Fruit fly (Drosophila melanogaster) whole organism, embryonic: ENCODE measurements around the gene pnr.

Source experiments
- Adf1 ChIP-seq: fragments of 200-800 bp; sonication (Bioruptor generic); IDR thresholded peaks from 2 replicates; pipeline ENCODE4 v1.3.6; 2022; ENCODE audit warnings: missing biosample characterization, missing genetic modification characterization
- Antp ChIP-seq: fragments of 200-800 bp; sonication (Bioruptor generic); optimal IDR thresholded peaks from 3 replicates; lab custom pipeline; 2016; ENCODE audit warnings: missing biosample characterization, missing genetic modification characterization
- Bgb ChIP-seq: fragments of 200-800 bp; sonication (Bioruptor generic); IDR thresholded peaks from 2 replicates; pipeline ENCODE4 v1.3.6; 2022; ENCODE audit warnings: missing biosample characterization, missing genetic modification characterization; ENCODE audit not compliant: partially characterized antibody
- CG1024 ChIP-seq: fragments of 200-800 bp; sonication (Bioruptor generic); IDR thresholded peaks from 2 replicates; pipeline ENCODE4 v1.3.6; 2022; ENCODE audit warnings: missing biosample characterization, missing genetic modification characterization
- CG12071 ChIP-seq: fragments of 200-800 bp; sonication (Bioruptor generic); optimal IDR thresholded peaks from 3 replicates; lab custom pipeline; 2018; ENCODE audit warnings: missing biosample characterization, mild to moderate bottlenecking, missing genetic modification characterization
- CG12219 ChIP-seq: fragments of 200-800 bp; sonication (Bioruptor generic); optimal IDR thresholded peaks from 3 replicates; lab custom pipeline; 2018; ENCODE audit warnings: missing biosample characterization, mild to moderate bottlenecking, missing genetic modification characterization
- CG12769 ChIP-seq: fragments of 200-800 bp; sonication (Bioruptor generic); optimal IDR thresholded peaks from 2 replicates; lab custom pipeline; 2019; ENCODE audit warnings: missing biosample characterization, mild to moderate bottlenecking, missing genetic modification characterization, moderate library complexity
- CG13296 ChIP-seq: fragments of 200-800 bp; sonication (Bioruptor generic); optimal IDR thresholded peaks from 3 replicates; lab custom pipeline; 2018; ENCODE audit warnings: missing biosample characterization, mild to moderate bottlenecking, missing genetic modification characterization
- CG13424 ChIP-seq: fragments of 200-800 bp; sonication (Bioruptor generic); optimal IDR thresholded peaks from 2 replicates; lab custom pipeline; 2019; ENCODE audit warnings: missing biosample characterization, mild to moderate bottlenecking, missing genetic modification characterization, moderate library complexity
- CG14050 ChIP-seq: fragments of 200-800 bp; sonication (Bioruptor generic); IDR thresholded peaks from 3 replicates; pipeline ENCODE4 v1.3.6; 2022; ENCODE audit warnings: missing biosample characterization, missing genetic modification characterization
- CG14860 ChIP-seq: fragments of 200-800 bp; sonication (Bioruptor generic); IDR thresholded peaks from 3 replicates; pipeline ENCODE4 v1.3.6; 2022; ENCODE audit warnings: missing biosample characterization, missing genetic modification characterization; ENCODE audit not compliant: partially characterized antibody
- CG1529 ChIP-seq: fragments of 200-800 bp; sonication (Bioruptor generic); optimal IDR thresholded peaks from 3 replicates; lab custom pipeline; 2018; ENCODE audit warnings: missing biosample characterization, missing genetic modification characterization
- CG17912 ChIP-seq: fragments of 200-800 bp; sonication (Bioruptor generic); optimal IDR thresholded peaks from 2 replicates; lab custom pipeline; 2018; ENCODE audit warnings: missing biosample characterization, mild to moderate bottlenecking, missing genetic modification characterization
- CG18262 ChIP-seq: fragments of 200-800 bp; optimal IDR thresholded peaks from 3 replicates; lab custom pipeline; 2019; ENCODE audit warnings: missing biosample characterization, mild to moderate bottlenecking, missing genetic modification characterization, moderate library complexity
- CG2202 ChIP-seq: fragments of 200-800 bp; sonication (Bioruptor generic); optimal IDR thresholded peaks from 2 replicates; lab custom pipeline; 2018; ENCODE audit warnings: missing biosample characterization, mild to moderate bottlenecking, missing genetic modification characterization
- CG31441 ChIP-seq: fragments of 200-800 bp; sonication (Bioruptor generic); IDR thresholded peaks from 2 replicates; pipeline ENCODE4 v1.3.6; 2022; ENCODE audit warnings: missing biosample characterization, missing genetic modification characterization
- CG42726 ChIP-seq: fragments of 200-800 bp; sonication (Bioruptor generic); IDR thresholded peaks from 2 replicates; pipeline ENCODE4 v1.3.6; 2022; ENCODE audit warnings: missing biosample characterization, missing genetic modification characterization; ENCODE audit not compliant: partially characterized antibody
- CG6854 ChIP-seq: fragments of 200-800 bp; sonication (Bioruptor generic); optimal IDR thresholded peaks from 3 replicates; lab custom pipeline; 2017; ENCODE audit warnings: missing biosample characterization, mild to moderate bottlenecking, missing genetic modification characterization
- CG7987 ChIP-seq: fragments of 200-800 bp; sonication (Bioruptor generic); optimal IDR thresholded peaks from 2 replicates; lab custom pipeline; 2018; ENCODE audit warnings: missing biosample characterization, mild to moderate bottlenecking, missing genetic modification characterization, moderate library complexity
- CG8290 ChIP-seq, 3 experiments: fragments of 200-800 bp; sonication (Bioruptor generic); optimal IDR thresholded peaks; 2 replicates each; lab custom pipeline; 2016 to 2019; ENCODE audit warnings: missing biosample characterization in 3 of 3, missing genetic modification characterization in 3 of 3, mild to moderate bottlenecking in 2 of 3, moderate library complexity in 1 of 3
- CG8478 ChIP-seq: fragments of >200 bp; optimal IDR thresholded peaks from 2 replicates; lab custom pipeline; 2018
- CrebB ChIP-seq: fragments of 200-800 bp; sonication (Bioruptor generic); optimal IDR thresholded peaks from 3 replicates; lab custom pipeline; 2018; ENCODE audit warnings: missing biosample characterization, mild to moderate bottlenecking, missing genetic modification characterization
- Dbx ChIP-seq: fragments of 200-800 bp; sonication (Bioruptor generic); IDR thresholded peaks from 3 replicates; pipeline ENCODE4 v1.3.6; 2022; ENCODE audit warnings: missing biosample characterization, missing genetic modification characterization
- Deaf1 ChIP-seq: fragments of 200-800 bp; optimal IDR thresholded peaks from 3 replicates; lab custom pipeline; 2019; ENCODE audit warnings: missing biosample characterization, mild to moderate bottlenecking, missing genetic modification characterization, moderate library complexity
- Dll ChIP-seq: fragments of 200-800 bp; sonication (Bioruptor generic); IDR thresholded peaks from 4 replicates; pipeline ENCODE4 v1.3.6; 2022; ENCODE audit warnings: missing biosample characterization, missing genetic modification characterization; ENCODE audit not compliant: partially characterized antibody
- Doc3 ChIP-seq: fragments of 200-800 bp; sonication (Bioruptor generic); IDR thresholded peaks from 3 replicates; pipeline ENCODE4 v1.3.6; 2022; ENCODE audit warnings: missing biosample characterization, missing genetic modification characterization; ENCODE audit not compliant: partially characterized antibody
- Fer1 ChIP-seq: fragments of 200-800 bp; sonication (Bioruptor generic); optimal IDR thresholded peaks from 2 replicates; lab custom pipeline; 2017; ENCODE audit warnings: missing biosample characterization, mild to moderate bottlenecking, missing genetic modification characterization
- Fer3 ChIP-seq: fragments of 200-800 bp; sonication (Bioruptor generic); optimal IDR thresholded peaks from 2 replicates; lab custom pipeline; 2018; ENCODE audit warnings: missing biosample characterization, mild to moderate bottlenecking, missing genetic modification characterization, moderate library complexity
- Hey ChIP-seq: fragments of 200-800 bp; sonication (Bioruptor generic); optimal IDR thresholded peaks from 3 replicates; lab custom pipeline; 2018; ENCODE audit warnings: missing biosample characterization, mild to moderate bottlenecking, missing genetic modification characterization
- HmgZ ChIP-seq: fragments of 200-800 bp; sonication (Bioruptor generic); optimal IDR thresholded peaks from 2 replicates; lab custom pipeline; 2018; ENCODE audit warnings: missing biosample characterization, mild to moderate bottlenecking, missing genetic modification characterization
- Hr78 ChIP-seq, 2 experiments: fragments of 200-800 bp in 1 of 2; fragments of >200 bp in 1 of 2; sonication (Bioruptor generic) in 1 of 2; optimal IDR thresholded peaks; 2 replicates each; lab custom pipeline; 2017 to 2019; ENCODE audit warnings: missing biosample characterization in 2 of 2, missing genetic modification characterization in 2 of 2, mild to moderate bottlenecking in 1 of 2, moderate library complexity in 1 of 2
- Mad ChIP-seq: fragments of 200-800 bp; sonication (Bioruptor generic); optimal IDR thresholded peaks from 2 replicates; lab custom pipeline; 2016; ENCODE audit warnings: missing biosample characterization, missing genetic modification characterization
- Med ChIP-seq: fragments of 200-800 bp; sonication (Bioruptor generic); peaks from one replicate; lab custom pipeline; 2016; ENCODE audit warnings: missing biosample characterization, missing genetic modification characterization, mild to moderate bottlenecking, inconsistent platforms, moderate library complexity
- Meics ChIP-seq: fragments of 200-800 bp; sonication (Bioruptor generic); optimal IDR thresholded peaks from 2 replicates; lab custom pipeline; 2017; ENCODE audit warnings: missing biosample characterization, mild to moderate bottlenecking, missing genetic modification characterization
- Nf-YB ChIP-seq: fragments of 200-800 bp; sonication (Bioruptor generic); optimal IDR thresholded peaks from 3 replicates; lab custom pipeline; 2019; ENCODE audit warnings: missing biosample characterization, mild to moderate bottlenecking, missing genetic modification characterization, moderate library complexity
- Nf-YC ChIP-seq: fragments of 200-800 bp; optimal IDR thresholded peaks from 3 replicates; lab custom pipeline; 2019; ENCODE audit warnings: missing biosample characterization, mild to moderate bottlenecking, missing genetic modification characterization, moderate library complexity
- Sox100B ChIP-seq: fragments of 200-800 bp; sonication (Bioruptor generic); optimal IDR thresholded peaks from 3 replicates; lab custom pipeline; 2018; ENCODE audit warnings: missing biosample characterization, mild to moderate bottlenecking, missing genetic modification characterization
- ase ChIP-seq: fragments of 200-800 bp; sonication (Bioruptor generic); IDR thresholded peaks from 3 replicates; pipeline ENCODE4 v1.3.6; 2022; ENCODE audit warnings: missing biosample characterization, missing genetic modification characterization
- ash1 ChIP-seq: fragments of 200-800 bp; sonication (Bioruptor generic); optimal IDR thresholded peaks from 2 replicates; lab custom pipeline; 2018; ENCODE audit warnings: missing biosample characterization, mild to moderate bottlenecking, missing genetic modification characterization
- chinmo ChIP-seq: fragments of 200-800 bp; sonication (Bioruptor generic); IDR thresholded peaks from 4 replicates; pipeline ENCODE4 v1.3.6; 2022; ENCODE audit warnings: missing biosample characterization, missing genetic modification characterization; ENCODE audit not compliant: partially characterized antibody
- lab ChIP-seq: fragments of 200-800 bp; sonication (Bioruptor generic); optimal IDR thresholded peaks from 3 replicates; lab custom pipeline; 2017; ENCODE audit warnings: missing biosample characterization, missing genetic modification characterization, mild to moderate bottlenecking, moderate library complexity, missing genetic modification reagents
- maf-S ChIP-seq: fragments of 200-800 bp; sonication (Bioruptor generic); optimal IDR thresholded peaks from 2 replicates; lab custom pipeline; 2016; ENCODE audit warnings: missing biosample characterization, missing genetic modification characterization
- pho ChIP-seq: fragments of 200-800 bp; sonication (Bioruptor generic); optimal IDR thresholded peaks from 2 replicates; lab custom pipeline; 2016; ENCODE audit warnings: missing biosample characterization, missing genetic modification characterization
- ro ChIP-seq: fragments of 200-800 bp; sonication (Bioruptor generic); IDR thresholded peaks from 2 replicates; pipeline ENCODE4 v1.3.6; 2022; ENCODE audit warnings: missing biosample characterization, missing genetic modification characterization
- scrt ChIP-seq: fragments of 200-800 bp; sonication (Bioruptor generic); optimal IDR thresholded peaks from 2 replicates; lab custom pipeline; 2018; ENCODE audit warnings: missing biosample characterization, mild to moderate bottlenecking, missing genetic modification characterization, moderate library complexity
- sens ChIP-seq: fragments of 200-800 bp; sonication (Bioruptor generic); peaks from one replicate; lab custom pipeline; 2016; ENCODE audit warnings: missing biosample characterization, missing genetic modification characterization
- sima ChIP-seq: fragments of 200-800 bp; sonication (Bioruptor generic); optimal IDR thresholded peaks from 2 replicates; lab custom pipeline; 2016; ENCODE audit warnings: missing biosample characterization, missing genetic modification characterization
- sug ChIP-seq: fragments of 200-800 bp; optimal IDR thresholded peaks from 2 replicates; lab custom pipeline; 2019; ENCODE audit warnings: missing biosample characterization, mild to moderate bottlenecking, missing genetic modification characterization, moderate library complexity

pnr gene

dm6 chr3R:16011698-16012332 lies 14.1 kb upstream of the pnr start (continued):
- peak; percentile 30 for TF ChIP-seq Sox100B (GFP tag; lab: Kevin White, UChicago)
- 0 out of 2 replicates have a peak, but pooled peaks have one; percentile 26 for TF ChIP-seq CG31441 (GFP tag; lab: Robert Waterston, UW)
- TF ChIP-seq Hr78 (GFP tag; optimal IDR thresholded peaks at IDR 0.05; lab: Kevin White, UChicago) = peak in 1 of 2 experiments; percentile 67
- TF ChIP-seq Nf-YC (tag; lab: Kevin White, UChicago) = peak; percentile 91
- peak; percentile 21 for TF ChIP-seq CG6854 (GFP tag; lab: Kevin White, UChicago)
- TF ChIP-seq CG14860 (GFP tag; lab: Robert Waterston, UW) = 0 out of 3 replicates have a peak, but pooled peaks have one; percentile 23
- no peak for TF ChIP-seq ro (GFP tag; lab: Robert Waterston, UW)
- 0 out of 4 replicates have a peak, but pooled peaks have one; percentile 25 for TF ChIP-seq Dll (GFP tag; lab: Robert Waterston, UW)
- peak; percentile 70; the same call in 1 of the 2 replicates for TF ChIP-seq Adf1 (GFP tag; lab: Robert Waterston, UW)
- TF ChIP-seq CG18262 (tag; lab: Kevin White, UChicago) = peak; percentile 0
- TF ChIP-seq HmgZ = peak; percentile 57
- peak; percentile 83 for TF ChIP-seq sug
- TF ChIP-seq CG13424 (tag; lab: Kevin White, UChicago) = peak; percentile 15
- no peak for TF ChIP-seq Antp
- no peak for TF ChIP-seq CG2202 (tag; lab: Kevin White, UChicago)
- peak; percentile 21; the same call in 1 of the 3 replicates for TF ChIP-seq Dbx (GFP tag; lab: Robert Waterston, UW)
- TF ChIP-seq Mad (GFP tag; lab: Kevin White, UChicago) = no peak
- no peak for TF ChIP-seq CG1024 (GFP tag; lab: Robert Waterston, UW)
- peak; percentile 54 for TF ChIP-seq CG12071
- TF ChIP-seq Doc3 (GFP tag; lab: Robert Waterston, UW) = no peak
- 0 out of 3 replicates have a peak, but pooled peaks have one; percentile 6 for TF ChIP-seq ase (GFP tag; lab: Robert Waterston, UW)
- TF ChIP-seq CG8290 (GFP tag; optimal IDR thresholded peaks at IDR 0.05; lab: Kevin White, UChicago) = no peak
- TF ChIP-seq CG8290 (tag; optimal IDR thresholded peaks at IDR 0.05; lab: Kevin White, UChicago) = peak in 1 of 2 experiments; percentile 45
- TF ChIP-seq lab (GFP tag; lab: Kevin White, UChicago) = peak; percentile 65
- TF ChIP-seq scrt (GFP tag; lab: Kevin White, UChicago) = peak; percentile 11
- TF ChIP-seq sima (GFP tag; lab: Kevin White, UChicago) = no peak
- TF ChIP-seq Hey (tag; lab: Kevin White, UChicago) = peak; percentile 63
- TF ChIP-seq maf-S = no peak
- peak; percentile 33 for TF ChIP-seq ash1 (GFP tag; lab: Kevin White, UChicago)
- peak; percentile 11 for TF ChIP-seq CrebB
- peak; percentile 57 for TF ChIP-seq Deaf1 (tag; lab: Kevin White, UChicago)
- no peak for TF ChIP-seq CG42726 (GFP tag; lab: Robert Waterston, UW)
- 0 out of 3 replicates have a peak, but pooled peaks have one; percentile 24 for TF ChIP-seq CG14050 (GFP tag; lab: Robert Waterston, UW)
- peak; percentile 47 for TF ChIP-seq Fer1
- peak; percentile 16 for TF ChIP-seq CG1529
- peak; percentile 41 for TF ChIP-seq sens
- no peak for TF ChIP-seq pho (GFP tag; lab: Kevin White, UChicago)
- TF ChIP-seq Bgb = no peak
- TF ChIP-seq Med (GFP tag; lab: Kevin White, UChicago) = peak; percentile 64
- TF ChIP-seq CG7987 (GFP tag; lab: Kevin White, UChicago) = peak; percentile 16
- TF ChIP-seq CG13296 (GFP tag; lab: Kevin White, UChicago) = peak; percentile 61
- peak; percentile 23 for TF ChIP-seq CG12219
- peak; percentile 16 for TF ChIP-seq CG17912 (GFP tag; lab: Kevin White, UChicago)
- TF ChIP-seq chinmo (GFP tag; lab: Robert Waterston, UW) = 0 out of 4 replicates have a peak, but pooled peaks have one; percentile 38
- TF ChIP-seq Fer3 (tag; lab: Kevin White, UChicago) = peak; percentile 7
- TF ChIP-seq CG8478 (lab: Kevin White, UChicago) = peak; percentile 74
- peak; percentile 20 for TF ChIP-seq Meics (GFP tag; lab: Kevin White, UChicago)
- TF ChIP-seq CG12769 (tag; lab: Kevin White, UChicago) = peak; percentile 54
- TF ChIP-seq Nf-YB (GFP tag; lab: Kevin White, UChicago) = peak; percentile 88
